Worm (Caenorhabditis elegans): ENCODE results near the gene gap-2.

ce11 chrX:9458142-9458541 is 14.1 kb upstream of the gap-2 start, which contains the start of gene tba-8:
- TF ChIP-seq lin-15B (tag; optimal IDR thresholded peaks at IDR 0.05) = no peak
- no peak for TF ChIP-seq pha-4 (GFP tag; IDR thresholded peaks at IDR 0.05)
- TF ChIP-seq pha-4 (tag; optimal IDR thresholded peaks at IDR 0.05) = no peak
- no peak for TF ChIP-seq arid-1 (GFP tag; conservative IDR thresholded peaks at IDR 0.05)
- TF ChIP-seq F49E8.2 (tag; optimal IDR thresholded peaks at IDR 0.05; ENCODE audit: borderline replicate concordance) = no peak
